Fruit fly (Drosophila melanogaster): ENCODE measurements around the gene crim.

The crim gene

DNA sequence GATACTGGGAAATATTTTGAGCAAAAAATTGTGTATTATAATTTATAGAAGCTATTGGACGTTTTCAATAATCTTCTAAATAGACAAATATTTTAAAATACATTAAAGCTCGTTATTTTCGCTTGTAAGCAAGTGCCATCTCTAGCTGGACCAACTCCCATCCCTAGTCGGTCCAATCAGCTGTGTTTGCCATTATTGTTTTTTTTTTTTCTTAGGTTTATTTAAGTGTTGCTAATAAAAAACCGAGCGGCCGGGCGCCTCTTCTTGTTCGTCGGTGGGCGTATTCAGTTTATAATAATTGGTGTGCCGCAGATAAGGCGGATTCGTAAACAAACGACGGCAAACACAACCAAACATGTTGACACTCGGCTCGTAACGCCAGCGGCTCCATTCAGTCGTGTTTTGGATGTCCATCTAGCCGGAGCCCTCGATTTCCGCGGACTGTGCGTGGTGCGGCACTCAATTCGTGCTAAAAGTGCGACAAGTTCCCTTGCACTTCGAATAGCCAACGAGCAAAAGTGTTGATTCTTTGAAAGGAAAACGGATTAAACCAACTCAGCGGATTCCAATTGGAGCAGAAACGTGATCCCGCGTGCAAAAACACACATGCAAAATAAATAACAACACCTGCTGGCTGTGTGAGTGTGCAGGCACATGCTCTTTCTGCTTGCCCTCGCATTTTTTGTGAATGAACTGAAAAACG is 27.2 kb downstream of the crim start, which contains the start of gene Sugb (continued):
- TF ChIP-seq CG13894 (tag; optimal IDR thresholded peaks at IDR 0.05) = peak; percentile 78
- peak; percentile 16 for TF ChIP-seq CG18764 (GFP tag; optimal IDR thresholded peaks at IDR 0.05)
- no peak for TF ChIP-seq fd102C (GFP tag; optimal IDR thresholded peaks at IDR 0.05)
- TF ChIP-seq CG10321 (GFP tag; IDR thresholded peaks at IDR 0.05) = no peak
- TF ChIP-seq her (GFP tag; optimal IDR thresholded peaks at IDR 0.05) = no peak
- TF ChIP-seq sna (GFP tag; IDR thresholded peaks at IDR 0.05; ENCODE audit: partially characterized antibody) = peak; percentile 71
- peak; percentile 45 for TF ChIP-seq kay (GFP tag; optimal IDR thresholded peaks at IDR 0.05)
- TF ChIP-seq tup (GFP tag; optimal IDR thresholded peaks at IDR 0.05) = peak; percentile 7
- no peak; the same call in 1 of the 2 replicates for TF ChIP-seq GATAe (GFP tag; conservative IDR thresholded peaks at IDR 0.05)
- TF ChIP-seq slbo (GFP tag; IDR thresholded peaks at IDR 0.05) = peak; percentile 80
- peak; percentile 77 for TF ChIP-seq lab (GFP tag; optimal IDR thresholded peaks at IDR 0.05)
- peak; percentile 41 for TF ChIP-seq Antp (GFP tag; optimal IDR thresholded peaks at IDR 0.05)
- TF ChIP-seq CG11398 (GFP tag; optimal IDR thresholded peaks at IDR 0.05) = no peak
- no peak for TF ChIP-seq ftz-f1 (GFP tag; optimal IDR thresholded peaks at IDR 0.05)
- no peak for TF ChIP-seq CG2875 (GFP tag; optimal IDR thresholded peaks at IDR 0.05)
- TF ChIP-seq zen (tag; optimal IDR thresholded peaks at IDR 0.05) = no peak
- no peak for TF ChIP-seq CG8281 (tag; optimal IDR thresholded peaks at IDR 0.05)
- no peak for TF ChIP-seq Neu2 (GFP tag; optimal IDR thresholded peaks at IDR 0.05; ENCODE audit: borderline replicate concordance)
- TF ChIP-seq CG10543 (GFP tag; optimal IDR thresholded peaks at IDR 0.05) = peak; percentile 40
- TF ChIP-seq tgo (GFP tag; IDR thresholded peaks at IDR 0.05) = peak; percentile 52; the same call in 2 of the 3 replicates
- TF ChIP-seq Ets97D (GFP tag; optimal IDR thresholded peaks at IDR 0.05) = peak; percentile 54
- peak; percentile 7 to 52 for TF ChIP-seq chif (GFP tag; optimal IDR thresholded peaks at IDR 0.05)
- TF ChIP-seq Doc2 (GFP tag; IDR thresholded peaks at IDR 0.05) = no peak
- TF ChIP-seq CG6683 (GFP tag; optimal IDR thresholded peaks at IDR 0.05) = peak; percentile 40
- TF ChIP-seq CG13624 (GFP tag; optimal IDR thresholded peaks at IDR 0.05) = peak; percentile 83
- TF ChIP-seq caup (GFP tag; optimal IDR thresholded peaks at IDR 0.05; ENCODE audit: severe bottlenecking) = peak; percentile 66
- no peak for TF ChIP-seq usp (GFP tag; optimal IDR thresholded peaks at IDR 0.05)
- TF ChIP-seq Trl (optimal IDR thresholded peaks at IDR 0.05) = no peak
- TF ChIP-seq Trl (GFP tag; optimal IDR thresholded peaks at IDR 0.05) = peak; percentile 4
- TF ChIP-seq CG7556 (GFP tag; optimal IDR thresholded peaks at IDR 0.05) = peak; percentile 71
- no peak for TF ChIP-seq CG17186 (GFP tag; optimal IDR thresholded peaks at IDR 0.05)
- no peak for TF ChIP-seq shn (GFP tag; optimal IDR thresholded peaks at IDR 0.05)
- TF ChIP-seq CG3281 (GFP tag; optimal IDR thresholded peaks at IDR 0.05) = peak; percentile 19
- peak; percentile 7; the same call in 1 of the 2 replicates for TF ChIP-seq CG4730 (GFP tag; IDR thresholded peaks at IDR 0.05)
- no peak; the same call in 1 of the 2 replicates for TF ChIP-seq ham (GFP tag; IDR thresholded peaks at IDR 0.05)
- TF ChIP-seq aop (GFP tag; IDR thresholded peaks at IDR 0.05) = no peak
- TF ChIP-seq Atf-2 (GFP tag; optimal IDR thresholded peaks at IDR 0.05) = no peak
- no peak for TF ChIP-seq tll (GFP tag; optimal IDR thresholded peaks at IDR 0.05)
- TF ChIP-seq p53 (GFP tag; optimal IDR thresholded peaks at IDR 0.05) = no peak
- TF ChIP-seq luna (GFP tag; optimal IDR thresholded peaks at IDR 0.05) = no peak
- peak; percentile 55 for TF ChIP-seq CG9727 (GFP tag; optimal IDR thresholded peaks at IDR 0.05)
- peak; percentile 87; the same call in 1 of the 2 replicates for TF ChIP-seq Rfx (GFP tag; IDR thresholded peaks at IDR 0.05)
- TF ChIP-seq cg (GFP tag; optimal IDR thresholded peaks at IDR 0.05) = peak; percentile 18
- no peak for TF ChIP-seq otp (GFP tag; IDR thresholded peaks at IDR 0.05)
- no peak for TF ChIP-seq toy (GFP tag; IDR thresholded peaks at IDR 0.05)
- TF ChIP-seq CG11723 (GFP tag; optimal IDR thresholded peaks at IDR 0.05) = peak; percentile 61
- TF ChIP-seq fd64A (GFP tag; optimal IDR thresholded peaks at IDR 0.05) = no peak
- TF ChIP-seq sob (GFP tag; IDR thresholded peaks at IDR 0.05) = peak; percentile 79
- no peak for TF ChIP-seq CG12104 (GFP tag; optimal IDR thresholded peaks at IDR 0.05)
- peak; percentile 55 for TF ChIP-seq BtbVII (GFP tag; optimal IDR thresholded peaks at IDR 0.05)

Measured in whole organism, embryonic.